Fruit fly (Drosophila melanogaster) whole organism, embryonic: ENCODE measurements around the gene CG15209.

Experiments used
- B-H2 ChIP-seq: fragments of 200-800 bp; sonication (Bioruptor generic); optimal IDR thresholded peaks from 2 replicates; lab custom pipeline; 2018; ENCODE audit warnings: missing biosample characterization, mild to moderate bottlenecking, missing genetic modification characterization
- BtbVII ChIP-seq: fragments of 200-800 bp; sonication (Bioruptor generic); optimal IDR thresholded peaks from 3 replicates; lab custom pipeline; 2017; ENCODE audit warnings: missing biosample characterization, mild to moderate bottlenecking, missing genetic modification characterization
- C15 ChIP-seq: fragments of 200-800 bp; sonication (Bioruptor generic); IDR thresholded peaks from 3 replicates; pipeline ENCODE4 v1.3.6; 2022; ENCODE audit warnings: missing biosample characterization, missing genetic modification characterization
- CG13775 ChIP-seq: fragments of 200-800 bp; sonication (Bioruptor generic); optimal IDR thresholded peaks from 3 replicates; lab custom pipeline; 2017; ENCODE audit warnings: missing biosample characterization, mild to moderate bottlenecking, missing genetic modification characterization
- CG1647 ChIP-seq: fragments of 200-800 bp; sonication (Bioruptor generic); optimal IDR thresholded peaks from 3 replicates; lab custom pipeline; 2016; ENCODE audit warnings: missing biosample characterization, missing genetic modification characterization
- CG17186 ChIP-seq: fragments of 200-800 bp; sonication (Bioruptor generic); optimal IDR thresholded peaks from 3 replicates; lab custom pipeline; 2017; ENCODE audit warnings: missing biosample characterization, missing genetic modification reagents, missing genetic modification characterization
- CG17568 ChIP-seq: fragments of 200-800 bp; sonication (Bioruptor generic); optimal IDR thresholded peaks from 2 replicates; lab custom pipeline; 2018; ENCODE audit warnings: missing biosample characterization, mild to moderate bottlenecking, missing genetic modification characterization, moderate library complexity
- CG18599 ChIP-seq: fragments of 200-800 bp; sonication (Bioruptor generic); optimal IDR thresholded peaks from 3 replicates; lab custom pipeline; 2017; ENCODE audit warnings: missing biosample characterization, missing genetic modification characterization, mild to moderate bottlenecking, moderate library complexity, missing genetic modification reagents
- CG3838 ChIP-seq: fragments of 200-800 bp; sonication (Bioruptor generic); optimal IDR thresholded peaks from 3 replicates; lab custom pipeline; 2016; ENCODE audit warnings: missing biosample characterization, missing genetic modification characterization
- CG42726 ChIP-seq: fragments of 200-800 bp; sonication (Bioruptor generic); IDR thresholded peaks from 2 replicates; pipeline ENCODE4 v1.3.6; 2022; ENCODE audit warnings: missing biosample characterization, missing genetic modification characterization; ENCODE audit not compliant: partially characterized antibody
- CG6272 ChIP-seq: fragments of 200-800 bp; sonication (Bioruptor generic); IDR thresholded peaks from 2 replicates; pipeline ENCODE4 v1.3.6; 2022; ENCODE audit warnings: missing biosample characterization, missing genetic modification characterization
- CG6765 ChIP-seq: fragments of 200-800 bp; sonication (Bioruptor generic); optimal IDR thresholded peaks from 3 replicates; lab custom pipeline; 2017; ENCODE audit warnings: missing biosample characterization, mild to moderate bottlenecking, missing genetic modification characterization
- CG7556 ChIP-seq: fragments of 200-800 bp; sonication (Bioruptor generic); optimal IDR thresholded peaks from 2 replicates; lab custom pipeline; 2017; ENCODE audit warnings: missing biosample characterization, mild to moderate bottlenecking, missing genetic modification characterization
- CG7786 ChIP-seq: fragments of 200-800 bp; sonication (Bioruptor generic); optimal IDR thresholded peaks from 2 replicates; lab custom pipeline; 2016; ENCODE audit warnings: missing biosample characterization, missing genetic modification characterization
- CG8281 ChIP-seq: fragments of 200-800 bp; sonication (Bioruptor generic); optimal IDR thresholded peaks from 2 replicates; lab custom pipeline; 2018; ENCODE audit warnings: missing biosample characterization, mild to moderate bottlenecking, missing genetic modification characterization, moderate library complexity
- CG8765 ChIP-seq: fragments of 200-800 bp; sonication (Bioruptor generic); IDR thresholded peaks from 2 replicates; pipeline ENCODE4 v1.3.6; 2022; ENCODE audit warnings: missing biosample characterization, missing genetic modification characterization
- CG9609 ChIP-seq: fragments of 200-800 bp; sonication (Bioruptor generic); optimal IDR thresholded peaks from 3 replicates; lab custom pipeline; 2016; ENCODE audit warnings: missing biosample characterization, missing genetic modification characterization
- Dbx ChIP-seq: fragments of 200-800 bp; sonication (Bioruptor generic); IDR thresholded peaks from 3 replicates; pipeline ENCODE4 v1.3.6; 2022; ENCODE audit warnings: missing biosample characterization, missing genetic modification characterization
- Dp ChIP-seq: fragments of 200-800 bp; sonication (Bioruptor generic); optimal IDR thresholded peaks from 2 replicates; lab custom pipeline; 2018; ENCODE audit warnings: missing biosample characterization, mild to moderate bottlenecking, missing genetic modification characterization, moderate library complexity
- H2.0 ChIP-seq: fragments of 200-800 bp; sonication (Bioruptor generic); IDR thresholded peaks from 2 replicates; pipeline ENCODE4 v1.3.6; 2022; ENCODE audit warnings: missing biosample characterization, missing genetic modification characterization
- HLH4C ChIP-seq: fragments of 200-800 bp; sonication (Bioruptor generic); IDR thresholded peaks from 3 replicates; pipeline ENCODE4 v1.3.6; 2022; ENCODE audit warnings: missing biosample characterization, missing genetic modification characterization; ENCODE audit not compliant: partially characterized antibody
- HmgD ChIP-seq: fragments of 200-800 bp; sonication (Bioruptor generic); optimal IDR thresholded peaks from 3 replicates; lab custom pipeline; 2016; ENCODE audit warnings: missing biosample characterization, missing genetic modification characterization
- Lhr ChIP-seq: fragments of 200-800 bp; sonication (Bioruptor generic); optimal IDR thresholded peaks from 3 replicates; lab custom pipeline; 2017; ENCODE audit warnings: mild to moderate bottlenecking, missing biosample characterization, missing genetic modification reagents, missing genetic modification characterization
- Mrtf ChIP-seq: fragments of 200-800 bp; sonication (Bioruptor generic); IDR thresholded peaks from 3 replicates; pipeline ENCODE4 v1.3.6; 2022; ENCODE audit warnings: missing biosample characterization, missing genetic modification characterization
- NC2β ChIP-seq: fragments of 200-800 bp; sonication (Bioruptor generic); optimal IDR thresholded peaks from 2 replicates; lab custom pipeline; 2016; ENCODE audit warnings: missing biosample characterization, missing genetic modification characterization
- NFAT ChIP-seq: fragments of 200-800 bp; sonication (Bioruptor generic); IDR thresholded peaks from 2 replicates; pipeline ENCODE4 v1.3.6; 2022; ENCODE audit warnings: missing biosample characterization, missing genetic modification characterization
- Nf-YC ChIP-seq: fragments of 200-800 bp; optimal IDR thresholded peaks from 3 replicates; lab custom pipeline; 2019; ENCODE audit warnings: missing biosample characterization, mild to moderate bottlenecking, missing genetic modification characterization, moderate library complexity
- Rx ChIP-seq: fragments of 200-800 bp; sonication (Bioruptor generic); IDR thresholded peaks from 2 replicates; pipeline ENCODE4 v1.3.6; 2022; ENCODE audit warnings: missing biosample characterization, missing genetic modification characterization
- Sox100B ChIP-seq: fragments of 200-800 bp; sonication (Bioruptor generic); optimal IDR thresholded peaks from 3 replicates; lab custom pipeline; 2018; ENCODE audit warnings: missing biosample characterization, mild to moderate bottlenecking, missing genetic modification characterization
- ab ChIP-seq: fragments of 200-800 bp; sonication (Bioruptor generic); optimal IDR thresholded peaks from 2 replicates; lab custom pipeline; 2016; ENCODE audit warnings: missing biosample characterization, missing genetic modification characterization
- ase ChIP-seq: fragments of 200-800 bp; sonication (Bioruptor generic); IDR thresholded peaks from 3 replicates; pipeline ENCODE4 v1.3.6; 2022; ENCODE audit warnings: missing biosample characterization, missing genetic modification characterization
- btn ChIP-seq: fragments of 200-800 bp; sonication (Bioruptor generic); optimal IDR thresholded peaks from 2 replicates; lab custom pipeline; 2016; ENCODE audit warnings: missing biosample characterization, missing genetic modification characterization
- cad ChIP-seq: fragments of >200 bp; optimal IDR thresholded peaks from 2 replicates; lab custom pipeline; 2017; ENCODE audit warnings: missing biosample characterization, missing genetic modification characterization
- cg ChIP-seq: fragments of 200-800 bp; sonication (Bioruptor generic); optimal IDR thresholded peaks from 3 replicates; lab custom pipeline; 2019; ENCODE audit warnings: missing biosample characterization, mild to moderate bottlenecking, missing genetic modification characterization, moderate library complexity
- chn ChIP-seq: fragments of 200-800 bp; sonication (Bioruptor generic); optimal IDR thresholded peaks from 2 replicates; lab custom pipeline; 2016; ENCODE audit warnings: missing biosample characterization, missing genetic modification characterization
- disco-r ChIP-seq: fragments of 200-800 bp; sonication (Bioruptor generic); optimal IDR thresholded peaks from 2 replicates; lab custom pipeline; 2016; ENCODE audit warnings: missing biosample characterization, missing genetic modification characterization
- en ChIP-seq: fragments of 200-800 bp; sonication (Bioruptor generic); optimal IDR thresholded peaks from 2 replicates; lab custom pipeline; 2016; ENCODE audit warnings: missing biosample characterization, missing genetic modification characterization
- esg ChIP-seq: fragments of 200-800 bp; sonication (Bioruptor generic); conservative IDR thresholded peaks from 2 replicates; pipeline ENCODE4 v1.3.6; 2022; ENCODE audit warnings: missing biosample characterization, missing genetic modification characterization
- gce ChIP-seq: fragments of 200-800 bp; sonication (Bioruptor generic); IDR thresholded peaks from 3 replicates; pipeline ENCODE4 v1.3.6; 2022; ENCODE audit warnings: missing biosample characterization, missing genetic modification characterization
- hkb ChIP-seq, 2 experiments: fragments of 200-800 bp in 1 of 2; fragments of >200 bp in 1 of 2; sonication (Bioruptor generic) in 1 of 2; IDR thresholded peaks in 1 of 2; optimal IDR thresholded peaks in 1 of 2; 2 replicates each; pipeline versions ENCODE4 v1.3.6 to Lab custom; 2017 to 2022; ENCODE audit warnings: missing biosample characterization in 1 of 2, missing genetic modification characterization in 1 of 2
- lola ChIP-seq, 3 experiments: fragments of >200 bp in 2 of 3; fragments of 200-800 bp in 1 of 3; sonication (Bioruptor generic) in 1 of 3; optimal IDR thresholded peaks; 2 replicates each; lab custom pipeline; 2017 to 2019; ENCODE audit warnings: missing biosample characterization in 3 of 3, missing genetic modification characterization in 3 of 3, mild to moderate bottlenecking in 1 of 3, moderate library complexity in 1 of 3
- maf-S ChIP-seq: fragments of 200-800 bp; sonication (Bioruptor generic); optimal IDR thresholded peaks from 2 replicates; lab custom pipeline; 2016; ENCODE audit warnings: missing biosample characterization, missing genetic modification characterization
- mam ChIP-seq: fragments of 200-800 bp; sonication (Bioruptor generic); optimal IDR thresholded peaks from 3 replicates; lab custom pipeline; 2016; ENCODE audit warnings: missing biosample characterization, missing genetic modification characterization
- oc ChIP-seq: fragments of 200-800 bp; sonication (Bioruptor generic); optimal IDR thresholded peaks from 2 replicates; lab custom pipeline; 2018; ENCODE audit warnings: missing biosample characterization, mild to moderate bottlenecking, missing genetic modification characterization, moderate library complexity
- pan ChIP-seq, 4 experiments: fragments of >200 bp in 3 of 4; fragments of 200-800 bp in 1 of 4; sonication (Bioruptor generic) in 1 of 4; optimal IDR thresholded peaks in 3 of 4; IDR thresholded peaks in 1 of 4; 2 replicates each; pipeline versions ENCODE4 v1.3.6 to Lab custom; 2017 to 2022; ENCODE audit warnings: missing biosample characterization in 2 of 4, missing genetic modification characterization in 2 of 4, mixed read lengths in 1 of 4
- pros ChIP-seq: fragments of 200-800 bp; sonication (Bioruptor generic); optimal IDR thresholded peaks from 3 replicates; lab custom pipeline; 2019; ENCODE audit warnings: missing biosample characterization, mild to moderate bottlenecking, missing genetic modification characterization, moderate library complexity
- pum ChIP-seq: fragments of 200-800 bp; sonication (Bioruptor generic); optimal IDR thresholded peaks from 2 replicates; lab custom pipeline; 2016; ENCODE audit warnings: missing biosample characterization, missing genetic modification characterization
- pzg ChIP-seq: fragments of 200-800 bp; sonication (Bioruptor generic); optimal IDR thresholded peaks from 3 replicates; lab custom pipeline; 2018; ENCODE audit warnings: missing biosample characterization, mild to moderate bottlenecking, missing genetic modification characterization, moderate library complexity
- slou ChIP-seq: fragments of 200-800 bp; sonication (Bioruptor generic); optimal IDR thresholded peaks from 3 replicates; lab custom pipeline; 2016; ENCODE audit warnings: missing biosample characterization, missing genetic modification characterization
- twi ChIP-seq: fragments of 200-800 bp; optimal IDR thresholded peaks from 2 replicates; lab custom pipeline; 2019; ENCODE audit warnings: missing biosample characterization, mild to moderate bottlenecking, missing genetic modification characterization, moderate library complexity

The CG15209 gene

DNA sequence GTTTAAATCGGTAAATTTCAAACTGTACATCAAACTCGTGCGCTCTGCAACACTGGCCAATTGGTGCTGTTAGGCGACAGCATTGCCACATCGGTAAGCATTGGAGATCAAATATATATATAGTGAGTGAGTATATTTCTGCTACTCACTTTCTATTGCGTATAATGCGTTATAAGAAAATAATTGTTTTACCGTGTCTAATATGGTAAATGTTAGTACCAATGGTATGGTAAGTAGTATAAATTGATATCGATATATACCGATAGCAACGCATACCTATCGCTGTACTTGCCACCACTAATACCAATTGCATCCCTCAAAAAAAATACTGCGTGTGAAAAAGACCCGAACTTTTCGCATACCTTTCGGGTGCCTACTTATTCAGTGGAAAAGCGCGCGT lies 15.4 kb downstream of the CG15209 start, which contains the start of the genes sofe and CG2186 (continued):
- TF ChIP-seq CG1647 (GFP tag; lab: Kevin White, UChicago) (peak; percentile 39), CG13775 (GFP tag; lab: Kevin White, UChicago) (peak; percentile 57), pan (optimal IDR thresholded peaks at IDR 0.05; lab: Kevin White, UChicago) (no peak), pan (GFP tag; optimal IDR thresholded peaks at IDR 0.05 in 1 of 2, IDR thresholded peaks at IDR 0.05 in 1 of 2) (peak in 1 of 2 experiments; percentile 50), CG6765 (GFP tag; lab: Kevin White, UChicago) (no peak), CG8281 (tag; lab: Kevin White, UChicago) (no peak), CG42726 (GFP tag; lab: Robert Waterston, UW) (peak; percentile 56; the same call in 1 of the 2 replicates), CG17568 (GFP tag; lab: Kevin White, UChicago) (no peak), pzg (GFP tag; lab: Kevin White, UChicago) (peak; percentile 81), CG3838 (no peak), pum (GFP tag; lab: Kevin White, UChicago) (peak; percentile 58), en (GFP tag; lab: Kevin White, UChicago) (no peak), HLH4C (GFP tag; lab: Robert Waterston, UW) (peak; percentile 83), pros (GFP tag; lab: Kevin White, UChicago) (no peak), maf-S (no peak), NC2β (peak; percentile 64), Mrtf (GFP tag; lab: Robert Waterston, UW) (no peak), chn (GFP tag; lab: Kevin White, UChicago) (peak; percentile 52), mam (GFP tag; lab: Kevin White, UChicago) (peak; percentile 75), ab (GFP tag; lab: Kevin White, UChicago) (no peak), oc (no peak), Lhr (GFP tag; lab: Kevin White, UChicago) (peak; percentile 58), NFAT (GFP tag; lab: Robert Waterston, UW) (no peak), disco-r (GFP tag; lab: Kevin White, UChicago) (no peak), cg (GFP tag; lab: Kevin White, UChicago) (no peak), CG18599 (GFP tag; lab: Kevin White, UChicago) (no peak), HmgD (GFP tag; lab: Kevin White, UChicago) (no peak), B-H2 (GFP tag; lab: Kevin White, UChicago) (peak; percentile 8), Nf-YC (tag; lab: Kevin White, UChicago) (peak; percentile 21), esg (GFP tag; lab: Robert Waterston, UW) (no peak; the same call in 1 of the 2 replicates), H2.0 (0 out of 2 replicates have a peak, but pooled peaks have one; percentile 45), lola (GFP tag; optimal IDR thresholded peaks at IDR 0.05; lab: Kevin White, UChicago) (peak in 1 of 3 experiments; percentile 24), slou (GFP tag; lab: Kevin White, UChicago) (no peak), twi (tag; lab: Kevin White, UChicago) (no peak), CG6272 (GFP tag; lab: Robert Waterston, UW) (no peak), ase (no peak), gce (GFP tag; lab: Robert Waterston, UW) (no peak), CG7556 (peak; percentile 16), BtbVII (GFP tag; lab: Kevin White, UChicago) (no peak), CG17186 (GFP tag; lab: Kevin White, UChicago) (peak; percentile 68), Dp (GFP tag; lab: Kevin White, UChicago) (peak; percentile 76), Dbx (GFP tag; lab: Robert Waterston, UW) (peak; percentile 57; the same call in 1 of the 3 replicates), CG9609 (GFP tag; lab: Kevin White, UChicago) (no peak), cad (GFP tag; lab: Kevin White, UChicago) (no peak), Sox100B (GFP tag; lab: Kevin White, UChicago) (no peak), btn (GFP tag; lab: Kevin White, UChicago) (no peak), CG8765 (GFP tag; lab: Robert Waterston, UW) (no peak), hkb (optimal IDR thresholded peaks at IDR 0.05; lab: Kevin White, UChicago) (no peak), hkb (GFP tag; IDR thresholded peaks at IDR 0.05; lab: Robert Waterston, UW) (0 out of 2 replicates have a peak, but pooled peaks have one; percentile 39), C15 (GFP tag; lab: Robert Waterston, UW) (no peak), CG7786 (GFP tag; lab: Kevin White, UChicago) (peak; percentile 67), Rx (GFP tag; lab: Robert Waterston, UW) (no peak)
